Worm (Caenorhabditis elegans): ENCODE measurements around the gene mac-1.

The mac-1 gene

DNA sequence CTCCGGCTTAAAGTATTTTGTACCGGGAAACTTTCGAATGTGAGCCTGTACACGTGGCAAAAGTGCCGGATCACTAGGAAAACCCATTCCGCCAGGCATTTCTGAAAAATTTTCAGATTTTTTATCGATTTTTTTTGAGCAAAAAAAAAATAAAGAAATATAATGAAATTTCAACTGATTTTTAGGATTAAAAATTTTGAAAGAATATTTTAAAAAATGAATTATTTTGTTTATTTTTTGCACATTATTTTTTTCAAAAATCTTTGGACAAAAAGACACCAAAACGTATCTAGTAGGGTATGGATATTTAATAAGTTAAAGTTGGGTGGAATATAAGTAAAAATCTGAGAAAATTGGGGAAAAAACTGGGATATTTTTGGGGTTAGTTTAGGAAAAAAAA, at the start of gene mac-1:
Gene mac-1, minus strand, starts transcription at position 101 of the 400 bp plus-strand sequence.
- TF ChIP-seq hlh-1 (tag; optimal IDR thresholded peaks at IDR 0.05): no peak
- TF ChIP-seq lsy-2 (tag; optimal IDR thresholded peaks at IDR 0.05): no peak
- no peak for TF ChIP-seq unc-62 (GFP tag; optimal IDR thresholded peaks at IDR 0.05)
- no peak for TF ChIP-seq nhr-237 (tag; optimal IDR thresholded peaks at IDR 0.05)
- TF ChIP-seq ceh-83 (GFP tag; optimal IDR thresholded peaks at IDR 0.05): no peak
- TF ChIP-seq lin-32 (GFP tag; optimal IDR thresholded peaks at IDR 0.05): no peak
- TF ChIP-seq nhr-76 (tag; optimal IDR thresholded peaks at IDR 0.05): no peak
- TF ChIP-seq flh-1 (GFP tag; optimal IDR thresholded peaks at IDR 0.05): no peak
- no peak for TF ChIP-seq mab-5 (tag; optimal IDR thresholded peaks at IDR 0.05)
- no peak for TF ChIP-seq ham-2 (GFP tag; optimal IDR thresholded peaks at IDR 0.05)

ce11 chrII:13369231-13369630, 48.5 kb upstream of the mac-1 start, which contains the start of gene Y48C3A.20:
Gene Y48C3A.20 (plus strand): TSS chrII:13369607.
- TF ChIP-seq ceh-83 (GFP tag; optimal IDR thresholded peaks at IDR 0.05) (no peak), mab-5 (tag; optimal IDR thresholded peaks at IDR 0.05) (no peak), tbx-8 (GFP tag; optimal IDR thresholded peaks at IDR 0.05) (no peak), lsy-2 (tag; optimal IDR thresholded peaks at IDR 0.05) (peak; percentile 42), sem-2 (GFP tag; optimal IDR thresholded peaks at IDR 0.05) (no peak), nhr-28 (tag; optimal IDR thresholded peaks at IDR 0.05) (no peak), cnd-1 (tag; optimal IDR thresholded peaks at IDR 0.05) (no peak), ztf-11 (tag; optimal IDR thresholded peaks at IDR 0.05) (no peak), ceh-39 (tag; optimal IDR thresholded peaks at IDR 0.05) (peak; percentile 16), unc-62 (GFP tag; optimal IDR thresholded peaks at IDR 0.05) (no peak), ham-2 (GFP tag; optimal IDR thresholded peaks at IDR 0.05) (no peak), sptf-1 (tag; optimal IDR thresholded peaks at IDR 0.05) (peak; percentile 19), flh-1 (GFP tag; optimal IDR thresholded peaks at IDR 0.05) (no peak), elt-3 (tag; optimal IDR thresholded peaks at IDR 0.05) (no peak), drap-1 (GFP tag; optimal IDR thresholded peaks at IDR 0.05) (no peak), nhr-237 (tag; optimal IDR thresholded peaks at IDR 0.05) (peak; percentile 57), hlh-1 (tag; optimal IDR thresholded peaks at IDR 0.05) (no peak), unc-39 (tag; optimal IDR thresholded peaks at IDR 0.05) (no peak), mls-2 (tag; optimal IDR thresholded peaks at IDR 0.05) (no peak), nhr-2 (tag; optimal IDR thresholded peaks at IDR 0.05) (no peak), nhr-12 (tag; optimal IDR thresholded peaks at IDR 0.05) (no peak), ceh-43 (GFP tag; optimal IDR thresholded peaks at IDR 0.05) (no peak), nhr-76 (tag; optimal IDR thresholded peaks at IDR 0.05) (no peak), M03D4.4 (tag; optimal IDR thresholded peaks at IDR 0.05) (no peak), zip-8 (tag; optimal IDR thresholded peaks at IDR 0.05) (no peak), blmp-1 (tag; optimal IDR thresholded peaks at IDR 0.05) (no peak), pha-4 (tag; optimal IDR thresholded peaks at IDR 0.05) (peak; percentile 71), elt-1 (tag; optimal IDR thresholded peaks at IDR 0.05; ENCODE audit: borderline replicate concordance, insufficient read depth) (no peak), unc-120 (tag; optimal IDR thresholded peaks at IDR 0.05; ENCODE audit: poor library complexity, severe bottlenecking) (no peak), lin-13 (tag; optimal IDR thresholded peaks at IDR 0.05) (peak; percentile 73), bed-3 (GFP tag; optimal IDR thresholded peaks at IDR 0.05) (no peak), mep-1 (tag; optimal IDR thresholded peaks at IDR 0.05) (peak; percentile 52), lin-32 (GFP tag; optimal IDR thresholded peaks at IDR 0.05) (no peak), snpc-4 (tag; optimal IDR thresholded peaks at IDR 0.05) (no peak), ces-1 (GFP tag; optimal IDR thresholded peaks at IDR 0.05) (peak; percentile 83)

DNA sequence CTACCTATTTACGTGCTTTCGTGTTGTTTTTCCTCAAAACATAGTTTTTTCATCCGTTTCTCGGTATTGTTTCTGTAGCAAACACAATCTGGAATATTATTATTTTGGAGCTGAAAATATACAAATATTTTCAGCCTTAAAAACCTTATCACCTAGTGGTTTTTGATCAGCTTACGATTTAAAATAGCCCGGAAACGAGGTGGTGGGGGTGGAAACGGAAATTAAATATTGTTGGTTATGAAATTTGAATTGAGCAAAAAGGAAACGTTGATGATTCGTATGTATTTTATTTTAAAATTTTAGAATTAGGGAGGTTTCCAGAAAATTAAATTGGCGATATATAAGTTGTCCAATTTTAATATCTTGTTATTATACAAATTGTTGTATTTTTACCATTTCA, 47.1 kb upstream of the mac-1 start:
- TF ChIP-seq sptf-1 (tag; optimal IDR thresholded peaks at IDR 0.05) (no peak), lsy-2 (tag; optimal IDR thresholded peaks at IDR 0.05) (no peak), ztf-11 (tag; optimal IDR thresholded peaks at IDR 0.05) (no peak), M03D4.4 (tag; optimal IDR thresholded peaks at IDR 0.05) (no peak), nhr-12 (tag; optimal IDR thresholded peaks at IDR 0.05) (no peak), drap-1 (GFP tag; optimal IDR thresholded peaks at IDR 0.05) (no peak), mls-2 (tag; optimal IDR thresholded peaks at IDR 0.05) (no peak), elt-1 (tag; optimal IDR thresholded peaks at IDR 0.05; ENCODE audit: borderline replicate concordance, insufficient read depth) (no peak), zip-8 (tag; optimal IDR thresholded peaks at IDR 0.05) (no peak), cnd-1 (tag; optimal IDR thresholded peaks at IDR 0.05) (no peak), hlh-1 (tag; optimal IDR thresholded peaks at IDR 0.05) (no peak), mab-5 (tag; optimal IDR thresholded peaks at IDR 0.05) (no peak), nhr-237 (tag; optimal IDR thresholded peaks at IDR 0.05) (no peak), snpc-4 (tag; optimal IDR thresholded peaks at IDR 0.05) (no peak), ceh-43 (GFP tag; optimal IDR thresholded peaks at IDR 0.05) (no peak), blmp-1 (tag; optimal IDR thresholded peaks at IDR 0.05) (no peak), nhr-76 (tag; optimal IDR thresholded peaks at IDR 0.05) (no peak), ham-2 (GFP tag; optimal IDR thresholded peaks at IDR 0.05) (no peak)

Data from whole organism, mixed stage, embryonic.